Worm (Caenorhabditis elegans) whole organism, young adult: Measurements from ENCODE around the gene K03B8.6.

ENCODE experiments used
- D2030.7 ChIP-seq: fragments of 200-800 bp; sonication (Bioruptor generic); IDR thresholded peaks from 2 replicates; pipeline ENCODE4 v1.3.6; 2022; ENCODE audit warnings: missing genetic modification reagents, missing genetic modification characterization, missing compliant biosample characterization
- ceh-58 ChIP-seq: fragments of 200-800 bp; sonication (Bioruptor generic); IDR thresholded peaks from 2 replicates; pipeline ENCODE4 v1.3.6; 2022; ENCODE audit warnings: missing genetic modification characterization, missing compliant biosample characterization
- let-607 ChIP-seq, 2 experiments: fragments of 200-800 bp in 1 of 2; sonication (Bioruptor generic) in 1 of 2; sonication (generic microtip) in 1 of 2; optimal IDR thresholded peaks; 2 replicates each; lab custom pipeline; 2016 to 2018; ENCODE audit warnings: mild to moderate bottlenecking in 2 of 2, missing compliant biosample characterization in 2 of 2, missing genetic modification characterization in 2 of 2, moderate library complexity in 2 of 2, missing genotype in 1 of 2
- lin-35 ChIP-seq, 3 experiments: fragments of 150-350 bp in 2 of 3; sonication (generic microtip) in 1 of 3; optimal IDR thresholded peaks; 2 replicates each; lab custom pipeline; 2014 to 2018; ENCODE audit warnings: missing biosample characterization in 3 of 3, missing genetic modification characterization in 3 of 3, missing genetic modification reagents in 3 of 3
- lsl-1 ChIP-seq: fragments of 200-800 bp; sonication (Bioruptor generic); optimal IDR thresholded peaks from 2 replicates; lab custom pipeline; 2018; ENCODE audit warnings: mild to moderate bottlenecking, missing genetic modification characterization, moderate library complexity, missing compliant biosample characterization
- madf-10 ChIP-seq: sonication (generic microtip); optimal IDR thresholded peaks from 2 replicates; lab custom pipeline; 2016; ENCODE audit warnings: mild to moderate bottlenecking, missing genetic modification characterization, missing compliant biosample characterization
- nhr-179 ChIP-seq: sonication (generic microtip); optimal IDR thresholded peaks from 2 replicates; lab custom pipeline; 2016; ENCODE audit warnings: mild to moderate bottlenecking, missing genetic modification characterization, missing compliant biosample characterization
- nhr-90 ChIP-seq: sonication (generic microtip); optimal IDR thresholded peaks from 2 replicates; lab custom pipeline; 2016; ENCODE audit warnings: missing genotype, mild to moderate bottlenecking, missing genetic modification characterization, missing compliant biosample characterization
- pha-4 ChIP-seq: fragments of 150-350 bp; sonication (generic microtip); optimal IDR thresholded peaks from 2 replicates; lab custom pipeline; 2014; ENCODE audit warnings: missing biosample characterization, missing genetic modification reagents, missing genetic modification characterization
- rec-8 ChIP-seq, 2 experiments: sonication (generic microtip); optimal IDR thresholded peaks; 2 replicates each; lab custom pipeline; 2016; ENCODE audit warnings: mild to moderate bottlenecking in 2 of 2, missing genetic modification characterization in 2 of 2, missing genetic modification reagents in 2 of 2, missing genotype in 2 of 2, missing biosample characterization in 1 of 2, missing compliant biosample characterization in 1 of 2, moderate library complexity in 1 of 2
- sea-2 ChIP-seq: fragments of 200-800 bp; sonication (Bioruptor generic); IDR thresholded peaks from 2 replicates; pipeline ENCODE4 v1.3.6; 2022; ENCODE audit warnings: missing genetic modification characterization, missing compliant biosample characterization

ce11 chrV:11449404-11449803 is 42.0 kb downstream of the K03B8.6 start:
- TF ChIP-seq rec-8 (tag; optimal IDR thresholded peaks at IDR 0.05; lab: Kevin White, UChicago) (no peak), D2030.7 (GFP tag; lab: Robert Waterston, UW) (no peak), madf-10 (tag; lab: Kevin White, UChicago) (no peak), lsl-1 (GFP tag; lab: Kevin White, UChicago) (no peak), let-607 (tag; optimal IDR thresholded peaks at IDR 0.05; lab: Kevin White, UChicago) (no peak), nhr-90 (no peak), pha-4 (tag; lab: Kevin White, UChicago) (no peak), sea-2 (GFP tag; lab: Robert Waterston, UW) (no peak), nhr-179 (no peak), ceh-58 (no peak), lin-35 (GFP tag; optimal IDR thresholded peaks at IDR 0.05; lab: Kevin White, UChicago) (no peak)
